Fruit fly (Drosophila melanogaster): ENCODE measurements around the gene eRF1.

The eRF1 gene

DNA sequence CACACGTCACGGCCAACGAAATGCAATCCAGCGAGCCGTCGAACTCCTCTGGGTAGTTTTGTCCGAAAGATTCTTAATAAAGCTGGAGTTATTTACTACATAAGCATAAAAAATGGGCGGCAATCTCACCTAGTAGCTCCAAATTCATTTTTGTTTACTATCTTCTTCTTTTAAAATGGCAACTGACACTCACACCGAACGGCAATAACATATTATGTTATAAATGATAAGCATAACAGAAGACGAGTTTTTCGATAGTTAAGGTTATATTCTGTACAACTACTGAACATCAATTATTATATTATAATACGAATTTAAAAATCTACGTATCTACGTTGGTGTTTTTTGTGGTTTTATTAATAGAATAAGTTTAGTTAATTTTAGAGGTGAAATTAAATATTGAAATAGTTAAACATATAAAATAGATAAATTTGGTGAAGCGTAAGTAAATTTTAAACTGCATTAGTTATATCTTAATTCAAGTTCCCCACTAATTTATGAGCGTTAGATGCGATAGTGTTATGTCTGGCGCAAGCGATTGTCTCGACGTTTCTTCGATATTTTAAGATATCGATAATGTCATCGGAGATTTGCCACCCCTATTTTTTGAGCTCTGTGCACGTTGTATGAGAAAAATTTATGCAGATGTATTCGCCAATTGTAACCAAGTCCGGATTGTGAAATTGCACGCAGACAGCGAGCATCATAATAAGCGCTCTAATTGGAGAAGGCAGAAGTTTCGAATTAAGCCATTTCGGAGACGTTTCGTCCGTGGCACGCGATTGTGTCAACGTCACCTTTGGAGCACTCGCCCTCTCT, at the start of gene eRF1, which contains the start of gene Rbbp5 (continued):
- TF ChIP-seq CG6854 (GFP tag; optimal IDR thresholded peaks at IDR 0.05) (no peak), nau (GFP tag; optimal IDR thresholded peaks at IDR 0.05) (no peak), CG10565 (GFP tag; optimal IDR thresholded peaks at IDR 0.05) (no peak), ro (GFP tag; IDR thresholded peaks at IDR 0.05) (no peak), CG9437 (GFP tag; optimal IDR thresholded peaks at IDR 0.05) (peak; percentile 48), Ptx1 (GFP tag; IDR thresholded peaks at IDR 0.05) (peak; percentile 81), exex (tag; optimal IDR thresholded peaks at IDR 0.05) (peak; percentile 28), MTF-1 (GFP tag; optimal IDR thresholded peaks at IDR 0.05; ENCODE audit: borderline replicate concordance) (no peak), Med (GFP tag) (peak; percentile 92), CG11723 (GFP tag; optimal IDR thresholded peaks at IDR 0.05) (peak; percentile 30), Camta (GFP tag; optimal IDR thresholded peaks at IDR 0.05) (peak; percentile 30), bcd (GFP tag; optimal IDR thresholded peaks at IDR 0.05) (peak; percentile 70), Antp (GFP tag; optimal IDR thresholded peaks at IDR 0.05) (peak; percentile 53), Hr51 (GFP tag; optimal IDR thresholded peaks at IDR 0.05) (peak; percentile 39 to 68), CG3407 (GFP tag; optimal IDR thresholded peaks at IDR 0.05) (no peak), Abd-B (GFP tag; optimal IDR thresholded peaks at IDR 0.05) (peak; percentile 72), tio (GFP tag; optimal IDR thresholded peaks at IDR 0.05) (no peak), ERR (GFP tag; optimal IDR thresholded peaks at IDR 0.05) (peak; percentile 16), fd102C (GFP tag; optimal IDR thresholded peaks at IDR 0.05) (no peak), CG1603 (tag; optimal IDR thresholded peaks at IDR 0.05) (peak; percentile 64), bowl (GFP tag; IDR thresholded peaks at IDR 0.05) (no peak), CG11398 (GFP tag; optimal IDR thresholded peaks at IDR 0.05) (no peak), row (GFP tag; IDR thresholded peaks at IDR 0.05) (peak; percentile 92), CG14441 (GFP tag; IDR thresholded peaks at IDR 0.05) (peak; percentile 75), tna (GFP tag; IDR thresholded peaks at IDR 0.05; ENCODE audit: partially characterized antibody) (peak; percentile 75), Sin3A (optimal IDR thresholded peaks at IDR 0.05) (no peak), CG14014 (GFP tag; IDR thresholded peaks at IDR 0.05) (peak; percentile 81), CG11695 (GFP tag; IDR thresholded peaks at IDR 0.05) (0 out of 3 replicates have a peak, but pooled peaks have one; percentile 10), ssp (GFP tag; IDR thresholded peaks at IDR 0.05) (no peak; the same call in 1 of the 2 replicates), Lhr (GFP tag; optimal IDR thresholded peaks at IDR 0.05) (peak; percentile 56), stwl (tag; optimal IDR thresholded peaks at IDR 0.05) (peak; percentile 41), lab (GFP tag; optimal IDR thresholded peaks at IDR 0.05) (peak; percentile 74), Dfd (GFP tag; optimal IDR thresholded peaks at IDR 0.05) (no peak), Adf1 (GFP tag; IDR thresholded peaks at IDR 0.05) (no peak), CG3163 (GFP tag; optimal IDR thresholded peaks at IDR 0.05) (no peak), ind (GFP tag; optimal IDR thresholded peaks at IDR 0.05) (peak; percentile 82), CG10543 (GFP tag; optimal IDR thresholded peaks at IDR 0.05) (peak; percentile 68), CG10654 (GFP tag; optimal IDR thresholded peaks at IDR 0.05) (peak; percentile 73), Atf-2 (GFP tag; optimal IDR thresholded peaks at IDR 0.05) (peak; percentile 28), B-H1 (GFP tag; IDR thresholded peaks at IDR 0.05) (peak; percentile 63; the same call in 2 of the 3 replicates), pho (GFP tag; optimal IDR thresholded peaks at IDR 0.05) (peak; percentile 61), slbo (GFP tag; IDR thresholded peaks at IDR 0.05) (no peak; the same call in 1 of the 2 replicates), Xbp1 (GFP tag; optimal IDR thresholded peaks at IDR 0.05) (peak; percentile 89), shn (GFP tag; optimal IDR thresholded peaks at IDR 0.05) (peak; percentile 42), H2.0 (GFP tag; IDR thresholded peaks at IDR 0.05) (no peak; the same call in 1 of the 2 replicates), unpg (GFP tag; optimal IDR thresholded peaks at IDR 0.05) (peak; percentile 73), Drgx (GFP tag; IDR thresholded peaks at IDR 0.05) (no peak), zfh2 (GFP tag; optimal IDR thresholded peaks at IDR 0.05) (peak; percentile 80), Hmx (GFP tag; optimal IDR thresholded peaks at IDR 0.05) (peak; percentile 11)

All from whole organism, embryonic.